Worm (Caenorhabditis elegans) whole organism, dauer: ENCODE measurements around the gene rop-1.

Experiments used
- unc-62 ChIP-seq: sonication (generic microtip); optimal IDR thresholded peaks from 2 replicates; lab custom pipeline; 2017; ENCODE audit warnings: missing biosample characterization, missing genetic modification reagents, missing genetic modification characterization

rop-1 gene

ce11 chrV:10260460-10260859 lies 5.6 kb upstream of the rop-1 start, which contains the start of gene sri-18:
Gene sri-18, minus strand, starts transcription at chrV:10260560.
- TF ChIP-seq unc-62 (GFP tag; lab: Kevin White, UChicago): no peak

ce11 chrV:10256050-10256449 lies 1.2 kb upstream of the rop-1 start, which contains the start of gene nhr-232:
Gene nhr-232, plus strand, starts transcription at chrV:10256170.
- no peak for TF ChIP-seq unc-62 (GFP tag; lab: Kevin White, UChicago)

- no peak for TF ChIP-seq unc-62 (GFP tag; lab: Kevin White, UChicago)
These were observed 2.2 kb downstream of the rop-1 start for ce11 chrV:10252682-10253081.

ce11 chrV:10249515-10249914 lies 5.3 kb downstream of the rop-1 start:
- TF ChIP-seq unc-62 (GFP tag; lab: Kevin White, UChicago): no peak

- TF ChIP-seq unc-62 (GFP tag; lab: Kevin White, UChicago): no peak
These were observed 6.4 kb downstream of the rop-1 start, which contains the start of gene akt-1 for ce11 chrV:10248255-10248979. Gene akt-1, plus strand, starts transcription at chrV:10248905.

ce11 chrV:10247673-10248239 lies 7.1 kb downstream of the rop-1 start:
- no peak for TF ChIP-seq unc-62 (GFP tag; lab: Kevin White, UChicago)

ce11 chrV:10246967-10247366 lies 7.9 kb downstream of the rop-1 start:
- TF ChIP-seq unc-62 (GFP tag; lab: Kevin White, UChicago): no peak

- TF ChIP-seq unc-62 (GFP tag; lab: Kevin White, UChicago): no peak
These were observed 8.4 kb downstream of the rop-1 start for ce11 chrV:10246443-10246885.

ce11 chrV:10245615-10246014 lies 9.2 kb downstream of the rop-1 start:
- no peak for TF ChIP-seq unc-62 (GFP tag; lab: Kevin White, UChicago)

- no peak for TF ChIP-seq unc-62 (GFP tag; lab: Kevin White, UChicago)
These were observed 10.7 kb downstream of the rop-1 start for ce11 chrV:10244018-10244720.

ce11 chrV:10243105-10243504 lies 11.8 kb downstream of the rop-1 start, which contains the start of gene C12D8.9:
Gene C12D8.9, minus strand, starts transcription at chrV:10243205.
- TF ChIP-seq unc-62 (GFP tag; lab: Kevin White, UChicago): no peak

ce11 chrV:10241121-10241803 lies 13.6 kb downstream of the rop-1 start, which contains the start of the genes C12D8.21 and col-148:
Gene C12D8.21, minus strand, starts transcription at chrV:10241188.
Gene col-148, plus strand, starts transcription at chrV:10241753.
- TF ChIP-seq unc-62 (GFP tag; lab: Kevin White, UChicago): no peak

- TF ChIP-seq unc-62 (GFP tag; lab: Kevin White, UChicago): no peak
These were observed 15.0 kb downstream of the rop-1 start, which contains the start of gene fipr-8 for ce11 chrV:10239861-10240260. Gene fipr-8, minus strand, starts transcription at chrV:10239961.

ce11 chrV:10238665-10239064 lies 16.2 kb downstream of the rop-1 start, which contains the start of gene fubl-1:
Gene fubl-1, minus strand, starts transcription at chrV:10238866.
- TF ChIP-seq unc-62 (GFP tag; lab: Kevin White, UChicago): no peak

- TF ChIP-seq unc-62 (GFP tag; lab: Kevin White, UChicago): no peak
These were observed 16.9 kb downstream of the rop-1 start for ce11 chrV:10237959-10238444.
